Worm (Caenorhabditis elegans) whole organism, L2 larva: ENCODE measurements around the gene mboa-4.

Experiments
- F13H6.1 ChIP-seq: sonication (generic microtip); optimal IDR thresholded peaks from 2 replicates; lab custom pipeline; 2016; ENCODE audit warnings: missing genetic modification characterization, missing compliant biosample characterization
- ZK546.5 ChIP-seq: sonication (generic microtip); optimal IDR thresholded peaks from 2 replicates; lab custom pipeline; 2017; ENCODE audit warnings: missing biosample characterization, missing genetic modification characterization
- lin-13 ChIP-seq: fragments of 150-350 bp; optimal IDR thresholded peaks from 2 replicates; lab custom pipeline; 2014; ENCODE audit warnings: missing biosample characterization, missing genetic modification reagents, missing genetic modification characterization
- lsy-2 ChIP-seq, 2 experiments: fragments of 150-350 bp in 1 of 2; sonication (generic microtip) in 1 of 2; optimal IDR thresholded peaks; 2 replicates each; lab custom pipeline; 2014 to 2017; ENCODE audit warnings: missing biosample characterization in 2 of 2, missing genetic modification characterization in 2 of 2
- mdl-1 ChIP-seq, 2 experiments: fragments of 150-350 bp in 1 of 2; sonication (generic microtip) in 1 of 2; optimal IDR thresholded peaks; 2 replicates each; lab custom pipeline; 2017; ENCODE audit warnings: missing biosample characterization in 2 of 2, missing genetic modification characterization in 2 of 2
- nhr-21 ChIP-seq: fragments of 150-350 bp; optimal IDR thresholded peaks from 2 replicates; lab custom pipeline; 2014; ENCODE audit warnings: missing biosample characterization, missing genetic modification characterization
- sem-4 ChIP-seq: fragments of 150-350 bp; optimal IDR thresholded peaks from 2 replicates; lab custom pipeline; 2014; ENCODE audit warnings: missing biosample characterization, missing genetic modification reagents, missing genetic modification characterization
- unc-39 ChIP-seq: fragments of 150-350 bp; optimal IDR thresholded peaks from 2 replicates; lab custom pipeline; 2014; ENCODE audit warnings: missing biosample characterization, missing genetic modification characterization
- unc-55 ChIP-seq: fragments of 150-350 bp; sonication (generic microtip); optimal IDR thresholded peaks from 3 replicates; lab custom pipeline; 2014; ENCODE audit warnings: missing biosample characterization, missing genetic modification reagents, missing genetic modification characterization

The mboa-4 gene

DNA sequence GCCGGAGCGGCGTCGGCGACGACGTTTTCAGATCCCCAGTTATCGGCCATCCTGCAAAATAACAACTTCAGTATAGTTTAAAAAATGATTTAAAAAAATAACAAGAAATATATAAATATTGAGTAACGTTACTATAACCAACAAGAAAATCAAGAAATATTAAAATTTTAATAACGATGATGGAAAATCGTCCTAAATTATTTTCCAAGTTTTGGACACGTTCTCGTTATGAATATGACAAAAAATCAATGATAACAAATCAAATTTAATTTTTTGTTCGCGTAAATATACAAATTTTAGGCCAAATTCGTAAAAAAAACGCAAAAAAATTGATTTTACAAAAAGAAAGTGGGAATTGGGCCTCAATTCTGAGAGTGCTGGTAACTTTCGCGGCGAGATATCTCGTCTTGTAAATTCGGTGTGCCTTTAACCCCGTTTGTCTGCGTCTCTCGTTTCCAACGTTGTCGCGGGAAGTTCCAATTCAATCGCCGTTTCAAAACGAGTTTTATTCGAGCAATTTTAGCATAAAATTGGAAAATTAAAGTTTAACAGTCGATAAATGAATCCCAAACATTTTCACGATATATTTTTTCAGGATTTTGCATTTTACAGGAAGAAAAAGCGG is 48.7 kb downstream of the mboa-4 start, which contains the start of gene rps-5 (continued):
- TF ChIP-seq mdl-1 (tag; optimal IDR thresholded peaks at IDR 0.05; lab: Kevin White, UChicago) (no peak), lin-13 (GFP tag; lab: Kevin White, UChicago) (peak; percentile 61), F13H6.1 (tag; lab: Kevin White, UChicago) (peak; percentile 20), ZK546.5 (tag; lab: Kevin White, UChicago) (peak; percentile 15), nhr-21 (peak; percentile 33), sem-4 (tag; lab: Kevin White, UChicago) (peak; percentile 29), unc-55 (GFP tag; lab: Kevin White, UChicago) (peak; percentile 86)

ce11 chrIV:11109771-11110170 is 50.0 kb downstream of the mboa-4 start, which contains the start of gene pigk-1:
TSS of gene pigk-1 (minus strand) at chrIV:11110018.
- no peak for TF ChIP-seq unc-39 (tag; lab: Kevin White, UChicago)
- TF ChIP-seq lsy-2 (tag; optimal IDR thresholded peaks at IDR 0.05; lab: Kevin White, UChicago), result peak in 1 of 2 experiments; percentile 7
